Fruit fly (Drosophila melanogaster) whole organism, embryonic: ENCODE results near the gene Rpt5.

ENCODE experiments used
- B-H1 ChIP-seq: fragments of 200-800 bp; sonication (Bioruptor generic); IDR thresholded peaks from 3 replicates; pipeline ENCODE4 v1.3.6; 2022; ENCODE audit warnings: missing biosample characterization, missing genetic modification characterization
- CG10209 ChIP-seq: fragments of 200-800 bp; sonication (Bioruptor generic); optimal IDR thresholded peaks from 3 replicates; lab custom pipeline; 2017; ENCODE audit warnings: missing biosample characterization, mild to moderate bottlenecking, missing genetic modification characterization, missing genetic modification reagents
- CG11085 ChIP-seq: fragments of 200-800 bp; sonication (Bioruptor generic); IDR thresholded peaks from 2 replicates; pipeline ENCODE4 v1.3.6; 2022; ENCODE audit warnings: missing biosample characterization, missing genetic modification characterization
- CG11093 ChIP-seq: fragments of 200-800 bp; sonication (Bioruptor generic); IDR thresholded peaks from 3 replicates; pipeline ENCODE4 v1.3.6; 2022; ENCODE audit warnings: missing biosample characterization, missing genetic modification characterization
- CG11398 ChIP-seq: fragments of 200-800 bp; sonication (Bioruptor generic); optimal IDR thresholded peaks from 2 replicates; lab custom pipeline; 2016; ENCODE audit warnings: missing biosample characterization, missing genetic modification characterization
- CG11504 ChIP-seq: fragments of 200-800 bp; sonication (Bioruptor generic); optimal IDR thresholded peaks from 3 replicates; lab custom pipeline; 2019; ENCODE audit warnings: missing biosample characterization, mild to moderate bottlenecking, missing genetic modification characterization, moderate library complexity
- CG13123 ChIP-seq: fragments of 200-800 bp; sonication (Bioruptor generic); optimal IDR thresholded peaks from 2 replicates; lab custom pipeline; 2016; ENCODE audit warnings: missing biosample characterization, missing genetic modification characterization
- CG15696 ChIP-seq: fragments of 200-800 bp; sonication (Bioruptor generic); optimal IDR thresholded peaks from 2 replicates; lab custom pipeline; 2019; ENCODE audit warnings: missing biosample characterization, mild to moderate bottlenecking, missing genetic modification characterization, moderate library complexity
- CG17612 ChIP-seq: fragments of 200-800 bp; sonication (Bioruptor generic); IDR thresholded peaks from 2 replicates; pipeline ENCODE4 v1.3.6; 2022; ENCODE audit warnings: missing biosample characterization, missing genetic modification characterization
- CG18011 ChIP-seq: fragments of 200-800 bp; sonication (Bioruptor generic); optimal IDR thresholded peaks from 2 replicates; lab custom pipeline; 2017; ENCODE audit warnings: missing biosample characterization, missing genetic modification characterization, mild to moderate bottlenecking, moderate library complexity, missing genotype
- CG18476 ChIP-seq: fragments of 200-800 bp; sonication (Bioruptor generic); optimal IDR thresholded peaks from 2 replicates; lab custom pipeline; 2016; ENCODE audit warnings: missing biosample characterization, mild to moderate bottlenecking, missing genetic modification characterization
- CG2116 ChIP-seq: fragments of 200-800 bp; sonication (Bioruptor generic); optimal IDR thresholded peaks from 3 replicates; lab custom pipeline; 2018; ENCODE audit warnings: missing biosample characterization, mild to moderate bottlenecking, missing genetic modification characterization
- CG31224 ChIP-seq: fragments of 200-800 bp; sonication (Bioruptor generic); IDR thresholded peaks from 2 replicates; pipeline ENCODE4 v1.3.6; 2022; ENCODE audit warnings: missing biosample characterization, missing genetic modification characterization
- CG34376 ChIP-seq: fragments of 200-800 bp; sonication (Bioruptor generic); optimal IDR thresholded peaks from 2 replicates; lab custom pipeline; 2018; ENCODE audit warnings: missing biosample characterization, mild to moderate bottlenecking, missing genetic modification characterization
- CG3838 ChIP-seq: fragments of 200-800 bp; sonication (Bioruptor generic); optimal IDR thresholded peaks from 3 replicates; lab custom pipeline; 2016; ENCODE audit warnings: missing biosample characterization, missing genetic modification characterization
- CG5180 ChIP-seq: fragments of 200-800 bp; sonication (Bioruptor generic); optimal IDR thresholded peaks from 3 replicates; lab custom pipeline; 2017; ENCODE audit warnings: missing biosample characterization, missing genetic modification characterization, mild to moderate bottlenecking, moderate library complexity, missing genetic modification reagents
- CG6689 ChIP-seq: fragments of 200-800 bp; sonication (Bioruptor generic); IDR thresholded peaks from 2 replicates; pipeline ENCODE4 v1.3.6; 2022; ENCODE audit warnings: missing biosample characterization, missing genetic modification characterization
- CG6791 ChIP-seq: fragments of 200-800 bp; sonication (Bioruptor generic); IDR thresholded peaks from 3 replicates; pipeline ENCODE4 v1.3.6; 2022; ENCODE audit warnings: missing biosample characterization, missing genetic modification characterization; ENCODE audit not compliant: partially characterized antibody
- CG7357 ChIP-seq: fragments of 200-800 bp; sonication (Bioruptor generic); IDR thresholded peaks from 3 replicates; pipeline ENCODE4 v1.3.6; 2022; ENCODE audit warnings: missing biosample characterization, missing genetic modification characterization
- CG8924 ChIP-seq: fragments of 200-800 bp; optimal IDR thresholded peaks from 3 replicates; lab custom pipeline; 2019; ENCODE audit warnings: missing biosample characterization, mild to moderate bottlenecking, missing genetic modification characterization, moderate library complexity
- CG9437 ChIP-seq: fragments of 200-800 bp; sonication (Bioruptor generic); optimal IDR thresholded peaks from 2 replicates; lab custom pipeline; 2018; ENCODE audit warnings: missing biosample characterization, mild to moderate bottlenecking, missing genetic modification characterization
- CG9817 ChIP-seq: fragments of 200-800 bp; sonication (Bioruptor generic); optimal IDR thresholded peaks from 2 replicates; lab custom pipeline; 2018; ENCODE audit warnings: missing biosample characterization, mild to moderate bottlenecking, missing genetic modification characterization, moderate library complexity
- Dref ChIP-seq: fragments of 200-800 bp; sonication (Bioruptor generic); IDR thresholded peaks from 2 replicates; pipeline ENCODE4 v1.3.6; 2022; ENCODE audit warnings: missing biosample characterization, missing genetic modification characterization
- GATAe ChIP-seq: fragments of 200-800 bp; sonication (Bioruptor generic); conservative IDR thresholded peaks from 2 replicates; pipeline ENCODE4 v1.3.6; 2022; ENCODE audit warnings: missing biosample characterization, missing genetic modification characterization
- HmgZ ChIP-seq: fragments of 200-800 bp; sonication (Bioruptor generic); optimal IDR thresholded peaks from 2 replicates; lab custom pipeline; 2018; ENCODE audit warnings: missing biosample characterization, mild to moderate bottlenecking, missing genetic modification characterization
- Hsf ChIP-seq: fragments of 200-800 bp; sonication (Bioruptor generic); optimal IDR thresholded peaks from 3 replicates; lab custom pipeline; 2016; ENCODE audit warnings: missing biosample characterization, missing genetic modification characterization
- Lim3 ChIP-seq: fragments of 200-800 bp; sonication (Bioruptor generic); IDR thresholded peaks from 2 replicates; pipeline ENCODE4 v1.3.6; 2022; ENCODE audit warnings: missing biosample characterization, missing genetic modification characterization
- Max ChIP-seq: fragments of 200-800 bp; sonication (Bioruptor generic); optimal IDR thresholded peaks from 2 replicates; lab custom pipeline; 2016; ENCODE audit warnings: missing biosample characterization, mild to moderate bottlenecking, missing genetic modification characterization
- Oli ChIP-seq: fragments of 200-800 bp; sonication (Bioruptor generic); optimal IDR thresholded peaks from 2 replicates; lab custom pipeline; 2018; ENCODE audit warnings: missing biosample characterization, mild to moderate bottlenecking, missing genetic modification characterization, moderate library complexity
- Ptx1 ChIP-seq: fragments of 200-800 bp; sonication (Bioruptor generic); IDR thresholded peaks from 2 replicates; pipeline ENCODE4 v1.3.6; 2022; ENCODE audit warnings: missing biosample characterization, missing genetic modification characterization
- Ravus ChIP-seq: fragments of 200-800 bp; sonication (Bioruptor generic); IDR thresholded peaks from 2 replicates; pipeline ENCODE4 v1.3.6; 2022; ENCODE audit warnings: missing biosample characterization, missing genetic modification characterization
- Side ChIP-seq: fragments of 200-800 bp; sonication (Bioruptor generic); optimal IDR thresholded peaks from 2 replicates; lab custom pipeline; 2016; ENCODE audit warnings: missing biosample characterization, missing genetic modification characterization
- TFAM ChIP-seq: fragments of 200-800 bp; sonication (Bioruptor generic); optimal IDR thresholded peaks from 2 replicates; lab custom pipeline; 2017; ENCODE audit warnings: missing biosample characterization, missing genetic modification characterization, inconsistent platforms
- Xrp1 ChIP-seq: fragments of 200-800 bp; sonication (Bioruptor generic); IDR thresholded peaks from 2 replicates; pipeline ENCODE4 v1.3.6; 2022; ENCODE audit warnings: missing biosample characterization, missing genetic modification characterization
- ato ChIP-seq: fragments of 200-800 bp; sonication (Bioruptor generic); IDR thresholded peaks from 2 replicates; pipeline ENCODE4 v1.3.6; 2022; ENCODE audit warnings: missing biosample characterization, missing genetic modification characterization; ENCODE audit not compliant: partially characterized antibody
- croc ChIP-seq: fragments of 200-800 bp; sonication (Bioruptor generic); conservative IDR thresholded peaks from 3 replicates; pipeline ENCODE4 v1.3.6; 2022; ENCODE audit warnings: missing biosample characterization, missing genetic modification characterization
- dysf ChIP-seq: fragments of 200-800 bp; sonication (Bioruptor generic); IDR thresholded peaks from 3 replicates; pipeline ENCODE4 v1.3.6; 2022; ENCODE audit warnings: missing biosample characterization, missing genetic modification characterization
- ewg ChIP-seq: fragments of 200-800 bp; sonication (Bioruptor generic); optimal IDR thresholded peaks from 3 replicates; lab custom pipeline; 2017; ENCODE audit warnings: mild to moderate bottlenecking, missing biosample characterization, missing genetic modification reagents, missing genetic modification characterization
- eyg ChIP-seq: fragments of 200-800 bp; sonication (Bioruptor generic); optimal IDR thresholded peaks from 3 replicates; lab custom pipeline; 2016; ENCODE audit warnings: missing biosample characterization, missing genetic modification characterization
- fd3F ChIP-seq: fragments of 200-800 bp; sonication (Bioruptor generic); optimal IDR thresholded peaks from 2 replicates; lab custom pipeline; 2018; ENCODE audit warnings: missing biosample characterization, mild to moderate bottlenecking, missing genetic modification characterization, moderate library complexity
- gsb ChIP-seq: fragments of 200-800 bp; sonication (Bioruptor generic); IDR thresholded peaks from 2 replicates; pipeline ENCODE4 v1.3.6; 2022; ENCODE audit warnings: missing biosample characterization, missing genetic modification characterization
- gsb-n ChIP-seq: fragments of 200-800 bp; sonication (Bioruptor generic); optimal IDR thresholded peaks from 3 replicates; lab custom pipeline; 2018; ENCODE audit warnings: missing biosample characterization, mild to moderate bottlenecking, missing genetic modification characterization
- kni ChIP-seq: fragments of 200-800 bp; sonication (Bioruptor generic); optimal IDR thresholded peaks from 3 replicates; lab custom pipeline; 2017; ENCODE audit warnings: mild to moderate bottlenecking, missing biosample characterization, missing genetic modification reagents, missing genetic modification characterization
- nerfin-2 ChIP-seq: fragments of 200-800 bp; sonication (Bioruptor generic); IDR thresholded peaks from 2 replicates; pipeline ENCODE4 v1.3.6; 2022; ENCODE audit warnings: missing biosample characterization, missing genetic modification characterization; ENCODE audit not compliant: partially characterized antibody
- ro ChIP-seq: fragments of 200-800 bp; sonication (Bioruptor generic); IDR thresholded peaks from 2 replicates; pipeline ENCODE4 v1.3.6; 2022; ENCODE audit warnings: missing biosample characterization, missing genetic modification characterization
- scrt ChIP-seq: fragments of 200-800 bp; sonication (Bioruptor generic); optimal IDR thresholded peaks from 2 replicates; lab custom pipeline; 2018; ENCODE audit warnings: missing biosample characterization, mild to moderate bottlenecking, missing genetic modification characterization, moderate library complexity
- sisA ChIP-seq: fragments of 200-800 bp; sonication (Bioruptor generic); IDR thresholded peaks from 2 replicates; pipeline ENCODE4 v1.3.6; 2022; ENCODE audit warnings: missing biosample characterization, missing genetic modification characterization
- slbo ChIP-seq: fragments of 200-800 bp; sonication (Bioruptor generic); IDR thresholded peaks from 2 replicates; pipeline ENCODE4 v1.3.6; 2022; ENCODE audit warnings: missing biosample characterization, missing genetic modification characterization
- slou ChIP-seq: fragments of 200-800 bp; sonication (Bioruptor generic); optimal IDR thresholded peaks from 3 replicates; lab custom pipeline; 2016; ENCODE audit warnings: missing biosample characterization, missing genetic modification characterization
- tna ChIP-seq: fragments of 200-800 bp; sonication (Bioruptor generic); IDR thresholded peaks from 2 replicates; pipeline ENCODE4 v1.3.6; 2022; ENCODE audit warnings: missing biosample characterization, missing genetic modification characterization; ENCODE audit not compliant: partially characterized antibody
- unc-4 ChIP-seq: fragments of 200-800 bp; sonication (Bioruptor generic); IDR thresholded peaks from 2 replicates; pipeline ENCODE4 v1.3.6; 2022; ENCODE audit warnings: missing biosample characterization, missing genetic modification characterization; ENCODE audit not compliant: partially characterized antibody

Gene Rpt5

DNA sequence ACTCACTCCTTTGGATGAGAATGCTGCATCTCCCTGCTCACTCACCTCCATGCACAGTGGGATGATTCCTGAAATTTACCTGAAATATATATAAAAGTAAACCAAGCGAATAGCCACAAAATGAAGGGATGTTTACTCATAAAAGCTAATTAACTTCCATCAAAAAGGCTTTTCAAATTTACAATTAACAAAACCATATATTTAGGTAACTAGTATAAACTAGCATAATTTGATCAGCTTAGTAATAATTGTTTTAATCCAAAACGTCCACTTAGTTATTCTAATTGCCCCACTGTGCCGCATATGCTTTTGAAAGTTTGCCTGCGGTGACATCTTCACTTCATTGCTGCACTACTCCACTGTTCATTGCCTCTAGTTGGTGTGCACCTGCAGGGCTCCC is 31.3 kb downstream of the Rpt5 start (continued):
- TF ChIP-seq Xrp1 (GFP tag; lab: Robert Waterston, UW) (peak; percentile 90), CG6791 (GFP tag; lab: Robert Waterston, UW) (no peak), CG10209 (GFP tag; lab: Kevin White, UChicago) (peak; percentile 76), ato (GFP tag; lab: Robert Waterston, UW) (no peak), gsb (GFP tag; lab: Robert Waterston, UW) (no peak), Hsf (peak; percentile 76), croc (GFP tag; lab: Robert Waterston, UW) (peak; percentile 72), Side (peak; percentile 39), CG18476 (GFP tag; lab: Kevin White, UChicago) (peak; percentile 76), CG11085 (no peak), CG9437 (GFP tag; lab: Kevin White, UChicago) (peak; percentile 79), B-H1 (peak; percentile 66), CG31224 (GFP tag; lab: Robert Waterston, UW) (0 out of 2 replicates have a peak, but pooled peaks have one; percentile 16), CG18011 (GFP tag; lab: Kevin White, UChicago) (peak; percentile 16), tna (no peak), Max (GFP tag; lab: Kevin White, UChicago) (peak; percentile 53), sisA (GFP tag; lab: Robert Waterston, UW) (peak; percentile 79), CG11398 (peak; percentile 39), CG17612 (GFP tag; lab: Robert Waterston, UW) (no peak), CG7357 (GFP tag; lab: Robert Waterston, UW) (0 out of 3 replicates have a peak, but pooled peaks have one; percentile 40), slou (GFP tag; lab: Kevin White, UChicago) (no peak), Dref (no peak), CG34376 (no peak), HmgZ (tag; lab: Kevin White, UChicago) (no peak), Ravus (GFP tag; lab: Robert Waterston, UW) (peak; percentile 42), kni (GFP tag; lab: Kevin White, UChicago) (no peak), Ptx1 (GFP tag; lab: Robert Waterston, UW) (peak; percentile 72), GATAe (no peak), Oli (tag; lab: Kevin White, UChicago) (peak; percentile 90), CG15696 (peak; percentile 61), CG13123 (peak; percentile 3), eyg (no peak), TFAM (peak; percentile 2), nerfin-2 (no peak), CG8924 (tag; lab: Kevin White, UChicago) (peak; percentile 72), gsb-n (peak; percentile 88), CG11093 (GFP tag; lab: Robert Waterston, UW) (peak; percentile 65; the same call in 2 of the 3 replicates), CG3838 (GFP tag; lab: Kevin White, UChicago) (peak; percentile 35), CG2116 (GFP tag; lab: Kevin White, UChicago) (peak; percentile 4), ro (GFP tag; lab: Robert Waterston, UW) (peak; percentile 32; the same call in 1 of the 2 replicates), unc-4 (GFP tag; lab: Robert Waterston, UW) (no peak), scrt (no peak), CG9817 (tag; lab: Kevin White, UChicago) (peak; percentile 55), Lim3 (GFP tag; lab: Robert Waterston, UW) (no peak), CG5180 (peak; percentile 39), slbo (GFP tag; lab: Robert Waterston, UW) (peak; percentile 62), CG6689 (GFP tag; lab: Robert Waterston, UW) (peak; percentile 80), CG11504 (tag; lab: Kevin White, UChicago) (peak; percentile 82), fd3F (GFP tag; lab: Kevin White, UChicago) (peak; percentile 32), ewg (GFP tag; lab: Kevin White, UChicago) (peak; percentile 70), dysf (peak; percentile 71)
